Worm (Caenorhabditis elegans) whole organism, L4 larva: ENCODE results near the gene Y54G11A.4.
A peak's percentile ranks its signal among the peaks of the same experiment; 100 is the strongest.

ENCODE experiments used
- Y48G9A.11 ChIP-seq: fragments of 200-800 bp; sonication (Bioruptor generic); IDR thresholded peaks from 2 replicates; pipeline ENCODE4 v1.3.6; 2022; ENCODE audit warnings: missing genetic modification reagents, missing genetic modification characterization, missing compliant biosample characterization
- lin-38 ChIP-seq: fragments of 200-800 bp; sonication (Bioruptor generic); IDR thresholded peaks from 2 replicates; pipeline ENCODE4 v1.3.6; 2022; ENCODE audit warnings: missing genetic modification reagents, missing genetic modification characterization, missing compliant biosample characterization
- mes-2 ChIP-seq: sonication (generic microtip); optimal IDR thresholded peaks from 2 replicates; lab custom pipeline; 2016; ENCODE audit warnings: missing genotype, mild to moderate bottlenecking, missing genetic modification characterization, missing compliant biosample characterization; ENCODE audit not compliant: poor library complexity, severe bottlenecking
- nhr-25 ChIP-seq: sonication (generic microtip); optimal IDR thresholded peaks from 2 replicates; lab custom pipeline; 2017; ENCODE audit warnings: missing genetic modification characterization, mild to moderate bottlenecking, missing compliant biosample characterization, antibody characterized with exemption, moderate library complexity, borderline replicate concordance; ENCODE audit not compliant: insufficient read depth
- set-16 ChIP-seq: fragments of 200-800 bp; sonication (Bioruptor generic); IDR thresholded peaks from 2 replicates; pipeline ENCODE4 v1.3.6; 2022; ENCODE audit warnings: missing genetic modification reagents, missing genetic modification characterization, missing compliant biosample characterization

Y54G11A.4 gene

DNA sequence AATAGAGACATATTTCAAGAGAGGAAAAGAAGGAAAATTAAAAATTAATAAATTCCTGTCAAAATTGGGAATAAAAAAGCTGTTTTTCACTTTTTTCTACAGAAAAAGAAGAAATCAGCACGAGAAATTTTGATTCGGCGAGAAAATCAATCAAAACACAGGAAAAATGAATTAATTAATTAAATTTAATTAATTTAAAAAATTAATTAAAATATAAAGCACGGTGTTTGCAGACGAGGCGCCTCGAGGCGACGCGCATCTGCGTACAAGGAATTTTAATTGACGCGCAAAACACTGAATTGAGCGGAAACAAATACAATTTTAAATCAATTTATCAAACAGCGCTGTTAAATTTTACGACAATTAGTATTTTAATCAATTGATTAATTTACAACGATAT lies 28.6 kb downstream of the Y54G11A.4 start:
- TF ChIP-seq lin-38 (GFP tag; lab: Robert Waterston, UW) = peak; percentile 39; the same call in 1 of the 2 replicates
- no peak for TF ChIP-seq nhr-25 (tag; lab: Kevin White, UChicago)
- TF ChIP-seq mes-2 (tag; lab: Kevin White, UChicago) = peak; percentile 27

ce11 chrII:14344166-14344565 lies 51.5 kb downstream of the Y54G11A.4 start, which contains the start of gene ddl-3:
Gene ddl-3 (minus strand): TSS chrII:14344454.
- TF ChIP-seq Y48G9A.11 (GFP tag; lab: Robert Waterston, UW) (0 out of 2 replicates have a peak, but pooled peaks have one; percentile 55), set-16 (GFP tag; lab: Robert Waterston, UW) (peak; percentile 31; the same call in 1 of the 2 replicates)
